Fruit fly (Drosophila melanogaster) whole organism, embryonic: ENCODE results near the gene Rrp5.
A peak's percentile ranks its signal among the peaks of the same experiment; 100 is the strongest.

Source experiments
- Adf1 ChIP-seq: fragments of 200-800 bp; sonication (Bioruptor generic); IDR thresholded peaks from 2 replicates; pipeline ENCODE4 v1.3.6; 2022; ENCODE audit warnings: missing biosample characterization, missing genetic modification characterization
- Antp ChIP-seq: fragments of 200-800 bp; sonication (Bioruptor generic); optimal IDR thresholded peaks from 3 replicates; lab custom pipeline; 2016; ENCODE audit warnings: missing biosample characterization, missing genetic modification characterization
- Atf-2 ChIP-seq: fragments of 200-800 bp; sonication (Bioruptor generic); optimal IDR thresholded peaks from 2 replicates; lab custom pipeline; 2016; ENCODE audit warnings: missing biosample characterization, missing genetic modification characterization
- Atf3 ChIP-seq: fragments of 200-800 bp; sonication (Bioruptor generic); optimal IDR thresholded peaks from 3 replicates; lab custom pipeline; 2016; ENCODE audit warnings: missing biosample characterization, missing genetic modification characterization
- CG10462 ChIP-seq: fragments of 200-800 bp; sonication (Bioruptor generic); optimal IDR thresholded peaks from 2 replicates; lab custom pipeline; 2016; ENCODE audit warnings: missing biosample characterization, missing genetic modification characterization
- CG11695 ChIP-seq: fragments of 200-800 bp; sonication (Bioruptor generic); IDR thresholded peaks from 3 replicates; pipeline ENCODE4 v1.3.6; 2022; ENCODE audit warnings: missing biosample characterization, missing genetic modification characterization
- CG13775 ChIP-seq: fragments of 200-800 bp; sonication (Bioruptor generic); optimal IDR thresholded peaks from 3 replicates; lab custom pipeline; 2017; ENCODE audit warnings: missing biosample characterization, mild to moderate bottlenecking, missing genetic modification characterization
- CG15011 ChIP-seq: fragments of 200-800 bp; sonication (Bioruptor generic); optimal IDR thresholded peaks from 3 replicates; lab custom pipeline; 2018; ENCODE audit warnings: missing biosample characterization, mild to moderate bottlenecking, missing genetic modification characterization
- CG15601 ChIP-seq: fragments of 200-800 bp; sonication (Bioruptor generic); optimal IDR thresholded peaks from 3 replicates; lab custom pipeline; 2019; ENCODE audit warnings: missing biosample characterization, mild to moderate bottlenecking, missing genetic modification characterization, moderate library complexity
- CG15696 ChIP-seq: fragments of 200-800 bp; sonication (Bioruptor generic); optimal IDR thresholded peaks from 2 replicates; lab custom pipeline; 2019; ENCODE audit warnings: missing biosample characterization, mild to moderate bottlenecking, missing genetic modification characterization, moderate library complexity
- CG17361 ChIP-seq: fragments of 200-800 bp; sonication (Bioruptor generic); IDR thresholded peaks from 3 replicates; pipeline ENCODE4 v1.3.6; 2022; ENCODE audit warnings: missing biosample characterization, missing genetic modification characterization
- CG18011 ChIP-seq: fragments of 200-800 bp; sonication (Bioruptor generic); optimal IDR thresholded peaks from 2 replicates; lab custom pipeline; 2017; ENCODE audit warnings: missing biosample characterization, missing genetic modification characterization, mild to moderate bottlenecking, moderate library complexity, missing genotype
- CG2199 ChIP-seq: fragments of 200-800 bp; sonication (Bioruptor generic); IDR thresholded peaks from 3 replicates; pipeline ENCODE4 v1.3.6; 2022; ENCODE audit warnings: missing biosample characterization, missing genetic modification characterization
- CG2889 ChIP-seq: fragments of 200-800 bp; sonication (Bioruptor generic); IDR thresholded peaks from 3 replicates; pipeline ENCODE4 v1.3.6; 2022; ENCODE audit warnings: missing biosample characterization, missing genetic modification characterization
- CG7786 ChIP-seq: fragments of 200-800 bp; sonication (Bioruptor generic); optimal IDR thresholded peaks from 2 replicates; lab custom pipeline; 2016; ENCODE audit warnings: missing biosample characterization, missing genetic modification characterization
- CG7987 ChIP-seq: fragments of 200-800 bp; sonication (Bioruptor generic); optimal IDR thresholded peaks from 2 replicates; lab custom pipeline; 2018; ENCODE audit warnings: missing biosample characterization, mild to moderate bottlenecking, missing genetic modification characterization, moderate library complexity
- CG8388 ChIP-seq: fragments of 200-800 bp; sonication (Bioruptor generic); optimal IDR thresholded peaks from 2 replicates; lab custom pipeline; 2019; ENCODE audit warnings: missing biosample characterization, mild to moderate bottlenecking, missing genetic modification characterization, moderate library complexity
- Dip2 ChIP-seq: fragments of 200-800 bp; sonication (Bioruptor generic); IDR thresholded peaks from 2 replicates; pipeline ENCODE4 v1.3.6; 2022; ENCODE audit warnings: missing biosample characterization, missing genetic modification characterization
- E2f1 ChIP-seq: fragments of 200-800 bp; sonication (Bioruptor generic); IDR thresholded peaks from 2 replicates; pipeline ENCODE4 v1.3.6; 2022; ENCODE audit warnings: missing biosample characterization, missing genetic modification characterization
- Mrtf ChIP-seq: fragments of 200-800 bp; sonication (Bioruptor generic); IDR thresholded peaks from 3 replicates; pipeline ENCODE4 v1.3.6; 2022; ENCODE audit warnings: missing biosample characterization, missing genetic modification characterization
- Optix ChIP-seq: fragments of 200-800 bp; sonication (Bioruptor generic); IDR thresholded peaks from 3 replicates; pipeline ENCODE4 v1.3.6; 2022; ENCODE audit warnings: missing biosample characterization, missing genetic modification characterization
- Pdp1 ChIP-seq, 2 experiments: fragments of 200-800 bp; sonication (Bioruptor generic); optimal IDR thresholded peaks; 3 replicates each; lab custom pipeline; 2016; ENCODE audit warnings: missing biosample characterization in 2 of 2, missing genetic modification characterization in 2 of 2, mild to moderate bottlenecking in 1 of 2, moderate library complexity in 1 of 2
- Scr ChIP-seq: fragments of 200-800 bp; sonication (Bioruptor generic); IDR thresholded peaks from 2 replicates; pipeline ENCODE4 v1.3.6; 2022; ENCODE audit warnings: missing biosample characterization, missing genetic modification characterization; ENCODE audit not compliant: partially characterized antibody
- Ssrp ChIP-seq: fragments of 200-800 bp; sonication (Bioruptor generic); optimal IDR thresholded peaks from 2 replicates; lab custom pipeline; 2018; ENCODE audit warnings: missing biosample characterization, mild to moderate bottlenecking, missing genetic modification characterization, moderate library complexity
- Xrp1 ChIP-seq: fragments of 200-800 bp; sonication (Bioruptor generic); IDR thresholded peaks from 2 replicates; pipeline ENCODE4 v1.3.6; 2022; ENCODE audit warnings: missing biosample characterization, missing genetic modification characterization
- amos ChIP-seq: fragments of 200-800 bp; sonication (Bioruptor generic); IDR thresholded peaks from 2 replicates; pipeline ENCODE4 v1.3.6; 2022; ENCODE audit warnings: missing biosample characterization, missing genetic modification characterization; ENCODE audit not compliant: partially characterized antibody
- ara ChIP-seq: fragments of 200-800 bp; sonication (Bioruptor generic); IDR thresholded peaks from 2 replicates; pipeline ENCODE4 v1.3.6; 2022; ENCODE audit warnings: missing biosample characterization, missing genetic modification characterization
- br ChIP-seq: fragments of >200 bp; optimal IDR thresholded peaks from 2 replicates; lab custom pipeline; 2017
- crol ChIP-seq: fragments of 200-800 bp; sonication (Bioruptor generic); IDR thresholded peaks from 2 replicates; pipeline ENCODE4 v1.3.6; 2022; ENCODE audit warnings: missing biosample characterization, missing genetic modification characterization
- cwo ChIP-seq: fragments of 200-800 bp; sonication (Bioruptor generic); optimal IDR thresholded peaks from 3 replicates; lab custom pipeline; 2017; ENCODE audit warnings: missing biosample characterization, missing genetic modification characterization, mild to moderate bottlenecking, moderate library complexity, missing genetic modification reagents
- dm ChIP-seq: fragments of 200-800 bp; sonication (Bioruptor generic); optimal IDR thresholded peaks from 3 replicates; lab custom pipeline; 2016; ENCODE audit warnings: missing biosample characterization, missing genetic modification characterization
- dpn ChIP-seq, 2 experiments: fragments of 200-800 bp; sonication (Bioruptor generic); optimal IDR thresholded peaks; 3 replicates each; lab custom pipeline; 2016; ENCODE audit warnings: missing biosample characterization in 2 of 2, missing genetic modification characterization in 2 of 2
- grau ChIP-seq: fragments of 200-800 bp; optimal IDR thresholded peaks from 3 replicates; lab custom pipeline; 2019; ENCODE audit warnings: missing biosample characterization, mild to moderate bottlenecking, missing genetic modification characterization, moderate library complexity
- gsb-n ChIP-seq: fragments of 200-800 bp; sonication (Bioruptor generic); optimal IDR thresholded peaks from 3 replicates; lab custom pipeline; 2018; ENCODE audit warnings: missing biosample characterization, mild to moderate bottlenecking, missing genetic modification characterization
- h ChIP-seq: fragments of >200 bp; optimal IDR thresholded peaks from 2 replicates; lab custom pipeline; 2017
- hth ChIP-seq: fragments of >200 bp; optimal IDR thresholded peaks from 2 replicates; lab custom pipeline; 2017; ENCODE audit warnings: inconsistent platforms
- ind ChIP-seq: fragments of 200-800 bp; sonication (Bioruptor generic); optimal IDR thresholded peaks from 3 replicates; lab custom pipeline; 2016; ENCODE audit warnings: missing biosample characterization, missing genetic modification characterization
- insv ChIP-seq, 2 experiments: fragments of 200-800 bp; sonication (Bioruptor generic); optimal IDR thresholded peaks; 3 replicates each; lab custom pipeline; 2016 to 2018; ENCODE audit warnings: missing biosample characterization in 2 of 2, missing genetic modification characterization in 2 of 2
- ken ChIP-seq: fragments of 200-800 bp; sonication (Bioruptor generic); IDR thresholded peaks from 3 replicates; pipeline ENCODE4 v1.3.6; 2022; ENCODE audit warnings: missing biosample characterization, missing genetic modification characterization
- lbe ChIP-seq: fragments of 200-800 bp; sonication (Bioruptor generic); optimal IDR thresholded peaks from 2 replicates; lab custom pipeline; 2016; ENCODE audit warnings: missing biosample characterization, mild to moderate bottlenecking, missing genetic modification characterization
- onecut ChIP-seq: fragments of 200-800 bp; sonication (Bioruptor generic); IDR thresholded peaks from 2 replicates; pipeline ENCODE4 v1.3.6; 2022; ENCODE audit warnings: missing biosample characterization, missing genetic modification characterization
- org-1 ChIP-seq: fragments of 200-800 bp; sonication (Bioruptor generic); optimal IDR thresholded peaks from 2 replicates; lab custom pipeline; 2017; ENCODE audit warnings: missing biosample characterization, missing genetic modification characterization
- pb ChIP-seq: fragments of 200-800 bp; sonication (Bioruptor generic); optimal IDR thresholded peaks from 3 replicates; lab custom pipeline; 2016; ENCODE audit warnings: missing biosample characterization, missing genetic modification characterization
- pho ChIP-seq: fragments of 200-800 bp; sonication (Bioruptor generic); optimal IDR thresholded peaks from 2 replicates; lab custom pipeline; 2016; ENCODE audit warnings: missing biosample characterization, missing genetic modification characterization
- run ChIP-seq: fragments of 200-800 bp; sonication (Bioruptor generic); optimal IDR thresholded peaks from 3 replicates; lab custom pipeline; 2018; ENCODE audit warnings: missing biosample characterization, mild to moderate bottlenecking, missing genetic modification characterization
- tio ChIP-seq: fragments of 200-800 bp; sonication (Bioruptor generic); optimal IDR thresholded peaks from 2 replicates; lab custom pipeline; 2017; ENCODE audit warnings: missing biosample characterization, missing genetic modification characterization, inconsistent platforms
- trem ChIP-seq: fragments of 200-800 bp; optimal IDR thresholded peaks from 3 replicates; lab custom pipeline; 2019; ENCODE audit warnings: missing biosample characterization, mild to moderate bottlenecking, missing genetic modification characterization, moderate library complexity
- unc-4 ChIP-seq: fragments of 200-800 bp; sonication (Bioruptor generic); IDR thresholded peaks from 2 replicates; pipeline ENCODE4 v1.3.6; 2022; ENCODE audit warnings: missing biosample characterization, missing genetic modification characterization; ENCODE audit not compliant: partially characterized antibody
- zfh2 ChIP-seq: fragments of 200-800 bp; sonication (Bioruptor generic); optimal IDR thresholded peaks from 2 replicates; lab custom pipeline; 2016; ENCODE audit warnings: missing biosample characterization, missing genetic modification characterization

Rrp5 gene

dm6 chr3R:24293171-24293570 is 39.9 kb downstream of the Rrp5 start (continued):
- TF ChIP-seq Ssrp (no peak), Atf-2 (GFP tag; lab: Kevin White, UChicago) (no peak), unc-4 (GFP tag; lab: Robert Waterston, UW) (no peak), h (lab: Kevin White, UChicago) (no peak), trem (tag; lab: Kevin White, UChicago) (peak; percentile 50), zfh2 (no peak), CG18011 (GFP tag; lab: Kevin White, UChicago) (no peak), Scr (GFP tag; lab: Robert Waterston, UW) (no peak), CG15011 (GFP tag; lab: Kevin White, UChicago) (no peak), CG15696 (tag; lab: Kevin White, UChicago) (peak; percentile 58), pho (GFP tag; lab: Kevin White, UChicago) (no peak), insv (GFP tag; optimal IDR thresholded peaks at IDR 0.05; lab: Kevin White, UChicago) (no peak), CG15601 (tag; lab: Kevin White, UChicago) (peak; percentile 83), E2f1 (GFP tag; lab: Robert Waterston, UW) (no peak), Dip2 (GFP tag; lab: Robert Waterston, UW) (no peak), Mrtf (no peak), CG17361 (GFP tag; lab: Robert Waterston, UW) (0 out of 3 replicates have a peak, but pooled peaks have one; percentile 13), CG13775 (GFP tag; lab: Kevin White, UChicago) (no peak), CG10462 (GFP tag; lab: Kevin White, UChicago) (no peak)

- TF ChIP-seq pb (GFP tag; lab: Kevin White, UChicago) (peak; percentile 85), Pdp1 (GFP tag; optimal IDR thresholded peaks at IDR 0.05; lab: Kevin White, UChicago) (peak in 1 of 2 experiments; percentile 76), Atf3 (GFP tag; lab: Kevin White, UChicago) (peak; percentile 25), dpn (GFP tag; optimal IDR thresholded peaks at IDR 0.05; lab: Kevin White, UChicago) (peak; percentile 56 to 74), ind (GFP tag; lab: Kevin White, UChicago) (peak; percentile 51), zfh2 (peak; percentile 43), CG2889 (no peak), Optix (GFP tag; lab: Robert Waterston, UW) (peak; percentile 53; the same call in 1 of the 3 replicates), hth (no peak), org-1 (GFP tag; lab: Kevin White, UChicago) (peak; percentile 63), Xrp1 (no peak), cwo (peak; percentile 23), grau (tag; lab: Kevin White, UChicago) (peak; percentile 71), ara (GFP tag; lab: Robert Waterston, UW) (peak; percentile 36; the same call in 1 of the 2 replicates), Dip2 (GFP tag; lab: Robert Waterston, UW) (no peak), CG8388 (GFP tag; lab: Kevin White, UChicago) (peak; percentile 38), CG7987 (GFP tag; lab: Kevin White, UChicago) (peak; percentile 96), run (tag; lab: Kevin White, UChicago) (no peak), br (lab: Kevin White, UChicago) (no peak), CG11695 (GFP tag; lab: Robert Waterston, UW) (peak; percentile 44; the same call in 1 of the 3 replicates), Scr (GFP tag; lab: Robert Waterston, UW) (peak; percentile 81), ken (GFP tag; lab: Robert Waterston, UW) (peak; percentile 66; the same call in 2 of the 3 replicates), Adf1 (GFP tag; lab: Robert Waterston, UW) (peak; percentile 36; the same call in 1 of the 2 replicates), crol (GFP tag; lab: Robert Waterston, UW) (peak; percentile 37; the same call in 1 of the 2 replicates), Antp (GFP tag; lab: Kevin White, UChicago) (peak; percentile 59), lbe (GFP tag; lab: Kevin White, UChicago) (peak; percentile 67), dm (GFP tag; lab: Kevin White, UChicago) (peak; percentile 79), gsb-n (peak; percentile 50), tio (peak; percentile 3), onecut (GFP tag; lab: Robert Waterston, UW) (peak; percentile 74), CG2199 (peak; percentile 80; the same call in 1 of the 3 replicates), CG7786 (GFP tag; lab: Kevin White, UChicago) (peak; percentile 49), h (lab: Kevin White, UChicago) (no peak), amos (GFP tag; lab: Robert Waterston, UW) (peak; percentile 87)
Measured at dm6 chr3R:24289768-24290349, 43.3 kb downstream of the Rrp5 start, which contains the start of the genes CG34290 and Uck. CG34290 (minus strand) TSS chr3R:24289818. Uck (plus strand) TSS chr3R:24290172.
